Worm (Caenorhabditis elegans) whole organism, late embryonic: ENCODE data around the gene Y55F3BL.6.

ENCODE experiments used
- K02D7.2 ChIP-seq: sonication (generic microtip); optimal IDR thresholded peaks from 2 replicates; lab custom pipeline; 2017; ENCODE audit warnings: mild to moderate bottlenecking, missing genetic modification characterization, missing compliant biosample characterization
- K09A11.1 ChIP-seq: sonication (generic microtip); optimal IDR thresholded peaks from 2 replicates; lab custom pipeline; 2017; ENCODE audit warnings: antibody characterized with exemption, mild to moderate bottlenecking, missing genetic modification characterization, missing compliant biosample characterization; ENCODE audit not compliant: insufficient read depth
- Y22D7AL.16 ChIP-seq: sonication (generic microtip); optimal IDR thresholded peaks from 2 replicates; lab custom pipeline; 2016; ENCODE audit warnings: missing genetic modification characterization, missing compliant biosample characterization
- ama-1 ChIP-seq: fragments of 150-350 bp; optimal IDR thresholded peaks from 2 replicates; lab custom pipeline; 2014
- ceh-19 ChIP-seq: fragments of 200-800 bp; sonication (Bioruptor generic); optimal IDR thresholded peaks from 2 replicates; lab custom pipeline; 2018; ENCODE audit warnings: mild to moderate bottlenecking, missing genetic modification characterization, missing compliant biosample characterization
- ceh-22 ChIP-seq: sonication (generic microtip); optimal IDR thresholded peaks from 2 replicates; lab custom pipeline; 2017; ENCODE audit warnings: missing biosample characterization, missing genetic modification characterization
- ceh-30 ChIP-seq: fragments of 150-350 bp; optimal IDR thresholded peaks from 2 replicates; lab custom pipeline; 2014; ENCODE audit warnings: missing biosample characterization, missing genetic modification characterization
- ceh-31 ChIP-seq: sonication (generic microtip); optimal IDR thresholded peaks from 2 replicates; lab custom pipeline; 2016; ENCODE audit warnings: missing genetic modification characterization, missing compliant biosample characterization
- ceh-34 ChIP-seq: sonication (generic microtip); optimal IDR thresholded peaks from 2 replicates; lab custom pipeline; 2016; ENCODE audit warnings: mild to moderate bottlenecking, missing genetic modification characterization, missing compliant biosample characterization
- ceh-45 ChIP-seq: fragments of 200-800 bp; sonication (Bioruptor generic); IDR thresholded peaks from 2 replicates; pipeline ENCODE4 v1.3.6; 2022; ENCODE audit warnings: missing genetic modification reagents, missing genetic modification characterization, missing compliant biosample characterization
- ceh-48 ChIP-seq: sonication (generic microtip); optimal IDR thresholded peaks from 2 replicates; lab custom pipeline; 2016; ENCODE audit warnings: missing genetic modification characterization, inconsistent platforms, missing compliant biosample characterization
- ceh-6 ChIP-seq: fragments of 200-800 bp; sonication (Bioruptor generic); optimal IDR thresholded peaks from 2 replicates; lab custom pipeline; 2018; ENCODE audit warnings: mild to moderate bottlenecking, missing genetic modification characterization, missing compliant biosample characterization
- ceh-9 ChIP-seq: sonication (generic microtip); optimal IDR thresholded peaks from 2 replicates; lab custom pipeline; 2016; ENCODE audit warnings: mild to moderate bottlenecking, missing genetic modification characterization, inconsistent platforms, missing compliant biosample characterization
- che-1 ChIP-seq: sonication (generic microtip); optimal IDR thresholded peaks from 2 replicates; lab custom pipeline; 2016; ENCODE audit warnings: mild to moderate bottlenecking, missing genetic modification characterization, missing compliant biosample characterization
- dmd-4 ChIP-seq: sonication (generic microtip); optimal IDR thresholded peaks from 2 replicates; lab custom pipeline; 2016; ENCODE audit warnings: borderline replicate concordance, missing genetic modification characterization, missing compliant biosample characterization
- dve-1 ChIP-seq: sonication (generic microtip); optimal IDR thresholded peaks from 2 replicates; lab custom pipeline; 2017; ENCODE audit warnings: antibody characterized with exemption, mild to moderate bottlenecking, missing genetic modification characterization, missing compliant biosample characterization
- eyg-1 ChIP-seq: sonication (generic microtip); optimal IDR thresholded peaks from 2 replicates; lab custom pipeline; 2016; ENCODE audit warnings: missing genotype, missing genetic modification characterization, missing compliant biosample characterization
- hlh-13 ChIP-seq: fragments of 200-800 bp; sonication (Bioruptor generic); optimal IDR thresholded peaks from 2 replicates; lab custom pipeline; 2018; ENCODE audit warnings: mild to moderate bottlenecking, missing genetic modification characterization, missing compliant biosample characterization
- hlh-30 ChIP-seq: sonication (generic microtip); optimal IDR thresholded peaks from 2 replicates; lab custom pipeline; 2017; ENCODE audit warnings: antibody characterized with exemption, missing genetic modification characterization, missing compliant biosample characterization; ENCODE audit not compliant: insufficient read depth
- hlh-6 ChIP-seq: sonication (generic microtip); optimal IDR thresholded peaks from 2 replicates; lab custom pipeline; 2016; ENCODE audit warnings: missing genotype, missing genetic modification characterization, missing compliant biosample characterization
- hlh-8 ChIP-seq: sonication (generic microtip); optimal IDR thresholded peaks from 2 replicates; lab custom pipeline; 2016; ENCODE audit warnings: missing genotype, missing genetic modification characterization, missing compliant biosample characterization
- mec-3 ChIP-seq: sonication (generic microtip); optimal IDR thresholded peaks from 2 replicates; lab custom pipeline; 2016; ENCODE audit warnings: borderline replicate concordance, missing genetic modification characterization, missing compliant biosample characterization
- nfya-1 ChIP-seq: sonication (generic microtip); optimal IDR thresholded peaks from 2 replicates; lab custom pipeline; 2017; ENCODE audit warnings: missing genetic modification characterization, mild to moderate bottlenecking, missing compliant biosample characterization, antibody characterized with exemption, moderate library complexity
- nhr-11 ChIP-seq: fragments of 150-350 bp; optimal IDR thresholded peaks from 2 replicates; lab custom pipeline; 2014; ENCODE audit warnings: missing biosample characterization, missing genetic modification characterization
- nhr-232 ChIP-seq: sonication (generic microtip); optimal IDR thresholded peaks from 2 replicates; lab custom pipeline; 2016; ENCODE audit warnings: missing genetic modification characterization, missing compliant biosample characterization
- npax-4 ChIP-seq: sonication (generic microtip); optimal IDR thresholded peaks from 2 replicates; lab custom pipeline; 2016; ENCODE audit warnings: missing genetic modification characterization, missing compliant biosample characterization
- odd-2 ChIP-seq: sonication (generic microtip); optimal IDR thresholded peaks from 2 replicates; lab custom pipeline; 2017; ENCODE audit warnings: antibody characterized with exemption, mild to moderate bottlenecking, missing genetic modification characterization, missing compliant biosample characterization
- pag-3 ChIP-seq: sonication (generic microtip); optimal IDR thresholded peaks from 2 replicates; lab custom pipeline; 2016; ENCODE audit warnings: missing compliant biosample characterization, missing genetic modification characterization, borderline replicate concordance
- pat-9 ChIP-seq: fragments of 200-800 bp; sonication (Bioruptor generic); optimal IDR thresholded peaks from 2 replicates; lab custom pipeline; 2018; ENCODE audit warnings: mild to moderate bottlenecking, missing genetic modification characterization, moderate library complexity, missing compliant biosample characterization
- pax-1 ChIP-seq: fragments of 150-350 bp; optimal IDR thresholded peaks from 2 replicates; lab custom pipeline; 2014; ENCODE audit warnings: missing biosample characterization, missing genetic modification characterization
- pha-2 ChIP-seq: sonication (generic microtip); optimal IDR thresholded peaks from 2 replicates; lab custom pipeline; 2017; ENCODE audit warnings: mild to moderate bottlenecking, missing genetic modification characterization, missing compliant biosample characterization
- pqm-1 ChIP-seq: sonication (generic microtip); optimal IDR thresholded peaks from 2 replicates; lab custom pipeline; 2016; ENCODE audit warnings: missing genetic modification characterization, missing compliant biosample characterization
- pros-1 ChIP-seq: fragments of 150-350 bp; optimal IDR thresholded peaks from 2 replicates; lab custom pipeline; 2014; ENCODE audit warnings: missing biosample characterization, missing genetic modification reagents, missing genetic modification characterization
- ref-2 ChIP-seq: sonication (generic microtip); optimal IDR thresholded peaks from 2 replicates; lab custom pipeline; 2016; ENCODE audit warnings: missing genetic modification characterization, missing compliant biosample characterization
- tbx-2 ChIP-seq: sonication (generic microtip); optimal IDR thresholded peaks from 2 replicates; lab custom pipeline; 2016; ENCODE audit warnings: missing genetic modification characterization, missing compliant biosample characterization
- unc-3 ChIP-seq, 2 experiments: fragments of 200-800 bp in 1 of 2; sonication (Bioruptor generic) in 1 of 2; sonication (generic microtip) in 1 of 2; conservative IDR thresholded peaks in 1 of 2; optimal IDR thresholded peaks in 1 of 2; 2 replicates each; pipeline versions ENCODE4 v1.3.6 to Lab custom; 2016 to 2022; ENCODE audit warnings: missing compliant biosample characterization in 2 of 2, missing genetic modification characterization in 2 of 2, missing genetic modification reagents in 1 of 2
- unc-42 ChIP-seq: sonication (generic microtip); optimal IDR thresholded peaks from 2 replicates; lab custom pipeline; 2016; ENCODE audit warnings: missing genotype, missing genetic modification characterization, missing compliant biosample characterization
- unc-55 ChIP-seq: sonication (generic microtip); optimal IDR thresholded peaks from 2 replicates; lab custom pipeline; 2017; ENCODE audit warnings: missing biosample characterization, missing genetic modification reagents, missing genetic modification characterization
- zip-5 ChIP-seq: sonication (generic microtip); optimal IDR thresholded peaks from 2 replicates; lab custom pipeline; 2016; ENCODE audit warnings: missing genetic modification characterization, missing compliant biosample characterization
- ztf-16 ChIP-seq: sonication (generic microtip); optimal IDR thresholded peaks from 2 replicates; lab custom pipeline; 2017; ENCODE audit warnings: missing genetic modification characterization, missing compliant biosample characterization

The Y55F3BL.6 gene

DNA sequence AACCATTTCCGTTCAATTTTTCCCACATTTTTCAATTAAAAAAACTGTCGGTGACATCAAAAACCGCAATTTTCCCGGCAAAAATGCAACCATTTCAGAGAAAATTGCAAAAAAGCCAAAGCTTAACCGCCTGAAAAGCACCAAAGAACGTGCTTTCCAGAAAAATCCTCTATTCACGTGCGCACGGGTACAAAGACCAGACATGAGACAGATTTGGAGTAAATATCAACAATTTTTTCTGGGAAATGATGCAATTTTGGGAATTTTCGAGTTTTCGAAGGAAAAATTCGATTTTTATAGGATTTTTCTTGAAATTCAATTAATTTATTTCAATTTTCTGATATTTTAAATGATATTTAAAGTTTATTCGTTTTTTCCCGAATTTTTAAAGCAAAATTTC is 22.2 kb upstream of the Y55F3BL.6 start:
- TF ChIP-seq nfya-1 (tag; lab: Kevin White, UChicago), result no peak
- TF ChIP-seq nhr-11 (tag; lab: Kevin White, UChicago), result no peak
- TF ChIP-seq mec-3 (tag; lab: Kevin White, UChicago), result no peak
- no peak for TF ChIP-seq nhr-232 (tag; lab: Kevin White, UChicago)
- no peak for TF ChIP-seq Y22D7AL.16
- TF ChIP-seq ceh-6 (GFP tag; lab: Kevin White, UChicago), result no peak
- no peak for TF ChIP-seq pha-2 (tag; lab: Kevin White, UChicago)
- no peak for TF ChIP-seq K02D7.2 (tag; lab: Kevin White, UChicago)
- no peak for TF ChIP-seq odd-2 (tag; lab: Kevin White, UChicago)
- TF ChIP-seq hlh-6 (tag; lab: Kevin White, UChicago), result no peak
- no peak for TF ChIP-seq eyg-1
- no peak for TF ChIP-seq npax-4 (tag; lab: Kevin White, UChicago)
- no peak for TF ChIP-seq unc-3 (GFP tag; conservative IDR thresholded peaks at IDR 0.05; lab: Robert Waterston, UW)
- no peak for TF ChIP-seq unc-3 (tag; optimal IDR thresholded peaks at IDR 0.05; lab: Kevin White, UChicago)
- TF ChIP-seq pag-3, result no peak
- TF ChIP-seq zip-5 (tag; lab: Kevin White, UChicago), result no peak
- no peak for TF ChIP-seq K09A11.1 (tag; lab: Kevin White, UChicago)
- no peak for TF ChIP-seq ztf-16 (tag; lab: Kevin White, UChicago)
- TF ChIP-seq ceh-22 (tag; lab: Kevin White, UChicago), result no peak
- no peak for TF ChIP-seq dve-1 (tag; lab: Kevin White, UChicago)
- TF ChIP-seq ceh-19 (GFP tag; lab: Kevin White, UChicago), result no peak

DNA sequence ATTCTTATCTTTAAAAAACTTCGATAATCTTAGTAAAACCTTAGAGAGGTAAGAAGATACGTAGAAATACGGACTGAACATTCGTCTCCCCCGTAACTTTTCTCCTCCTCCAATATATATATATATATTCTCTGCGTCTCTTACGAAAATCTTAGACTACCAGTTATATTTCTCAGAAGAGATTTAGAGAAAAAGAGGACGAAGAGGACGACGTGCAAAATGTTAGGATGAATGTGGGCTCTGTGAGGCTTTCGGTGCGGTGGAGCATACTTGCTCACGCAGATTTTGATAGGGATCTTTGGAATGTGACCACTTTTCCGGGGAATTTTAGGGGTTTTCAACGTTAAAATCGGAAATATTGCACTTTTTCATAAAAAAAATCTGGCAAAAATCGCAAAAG is 21.6 kb upstream of the Y55F3BL.6 start:
- TF ChIP-seq hlh-6 (tag; lab: Kevin White, UChicago) (no peak), pros-1 (tag; lab: Kevin White, UChicago) (peak; percentile 54), ama-1 (lab: Kevin White, UChicago) (no peak), ceh-45 (no peak), pat-9 (tag; lab: Kevin White, UChicago) (no peak), pax-1 (tag; lab: Kevin White, UChicago) (peak; percentile 30), unc-55 (peak; percentile 75), K09A11.1 (tag; lab: Kevin White, UChicago) (no peak), che-1 (tag; lab: Kevin White, UChicago) (no peak), tbx-2 (tag; lab: Kevin White, UChicago) (peak; percentile 45), pag-3 (no peak), nhr-232 (tag; lab: Kevin White, UChicago) (no peak), hlh-30 (tag; lab: Kevin White, UChicago) (peak; percentile 43), ref-2 (tag; lab: Kevin White, UChicago) (no peak), hlh-8 (tag; lab: Kevin White, UChicago) (no peak), pqm-1 (tag; lab: Kevin White, UChicago) (no peak), ceh-6 (GFP tag; lab: Kevin White, UChicago) (no peak), ceh-9 (tag; lab: Kevin White, UChicago) (no peak), nfya-1 (tag; lab: Kevin White, UChicago) (peak; percentile 74), ceh-31 (tag; lab: Kevin White, UChicago) (peak; percentile 32), pha-2 (tag; lab: Kevin White, UChicago) (no peak), ceh-30 (tag; lab: Kevin White, UChicago) (no peak), hlh-13 (no peak), dmd-4 (tag; lab: Kevin White, UChicago) (no peak), unc-42 (peak; percentile 11), dve-1 (tag; lab: Kevin White, UChicago) (peak; percentile 24)

DNA sequence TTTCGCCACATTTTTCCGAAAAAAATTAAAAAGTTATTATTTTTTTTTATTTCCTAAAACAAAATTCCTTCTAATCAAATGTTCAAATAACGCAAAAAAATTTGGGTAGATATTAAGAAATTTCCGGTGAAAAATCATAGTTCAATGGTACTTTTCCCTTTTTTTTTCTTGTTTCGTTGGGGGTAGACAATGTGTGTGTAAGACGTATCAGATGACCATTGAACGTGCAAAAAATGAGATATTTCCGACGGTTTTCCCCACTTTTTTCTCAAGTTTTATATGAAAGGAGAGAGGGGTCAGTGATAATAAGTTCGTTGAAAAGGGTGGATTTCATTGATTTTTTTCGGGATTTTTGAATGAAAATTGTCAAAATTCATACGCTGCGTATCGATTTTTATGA is 19.3 kb upstream of the Y55F3BL.6 start:
- no peak for TF ChIP-seq ceh-34
- TF ChIP-seq dve-1 (tag; lab: Kevin White, UChicago), result no peak
- no peak for TF ChIP-seq pros-1 (tag; lab: Kevin White, UChicago)
- TF ChIP-seq hlh-6 (tag; lab: Kevin White, UChicago), result no peak
- TF ChIP-seq ceh-48 (tag; lab: Kevin White, UChicago), result no peak
- TF ChIP-seq npax-4 (tag; lab: Kevin White, UChicago), result no peak
